Worm (Caenorhabditis elegans): ENCODE measurements around the gene ilys-6.

Gene ilys-6

DNA sequence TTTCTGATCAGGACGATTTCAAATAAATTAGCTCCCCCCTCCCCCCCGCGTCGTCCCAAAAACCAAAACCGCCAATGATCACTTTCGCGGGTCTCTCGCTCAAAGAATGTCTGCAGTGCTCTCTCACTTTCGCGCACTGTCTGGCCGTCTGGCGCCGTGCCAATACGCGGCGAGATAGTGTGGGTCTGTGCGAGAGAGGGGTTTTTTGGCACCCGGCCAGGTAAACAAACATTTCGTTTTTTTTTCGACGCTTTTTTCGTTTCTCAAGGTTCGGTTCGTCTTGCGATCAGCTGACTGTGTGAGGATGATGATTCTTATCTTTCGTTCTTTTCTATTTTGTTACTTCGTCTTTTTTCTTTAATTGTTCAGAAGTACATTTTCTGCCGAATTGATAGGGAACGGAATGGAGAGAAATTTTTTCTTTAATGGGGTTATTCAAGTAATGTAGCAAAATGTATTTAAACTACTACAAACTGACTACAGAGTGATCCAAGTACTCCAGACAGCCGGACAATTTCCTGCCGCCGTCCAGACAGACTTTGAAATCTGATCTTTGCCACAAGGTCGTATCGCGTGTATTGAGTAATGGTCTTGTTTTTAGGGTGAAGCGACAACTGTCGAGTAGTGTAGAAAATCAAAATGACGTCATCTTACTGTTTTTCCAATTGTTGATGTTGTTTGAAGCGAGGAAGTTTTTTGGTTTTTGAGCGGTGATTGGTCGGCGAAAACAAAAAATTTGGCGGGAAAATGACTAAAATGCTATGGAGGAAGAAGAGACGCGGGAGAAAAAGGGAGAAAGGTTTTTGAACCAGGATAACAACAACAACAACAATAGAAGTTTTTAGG lies 39.1 kb downstream of the ilys-6 start (continued):
- TF ChIP-seq dpl-1 (GFP tag; optimal IDR thresholded peaks at IDR 0.05) (peak; percentile 38), zip-11 (GFP tag; IDR thresholded peaks at IDR 0.05) (no peak), F44E2.7 (GFP tag; IDR thresholded peaks at IDR 0.05) (no peak), ceh-32 (tag; optimal IDR thresholded peaks at IDR 0.05; ENCODE audit: poor library complexity) (no peak), spr-3 (GFP tag; optimal IDR thresholded peaks at IDR 0.05) (no peak), ztf-11 (tag; optimal IDR thresholded peaks at IDR 0.05) (no peak), R02D3.7 (tag; optimal IDR thresholded peaks at IDR 0.05) (no peak), hlh-11 (tag; optimal IDR thresholded peaks at IDR 0.05) (peak; percentile 93), tag-97 (GFP tag; IDR thresholded peaks at IDR 0.05) (no peak), lir-3 (tag; optimal IDR thresholded peaks at IDR 0.05) (no peak), madf-5 (GFP tag; IDR thresholded peaks at IDR 0.05) (no peak), daf-8 (GFP tag; IDR thresholded peaks at IDR 0.05) (no peak), ztf-7 (tag; optimal IDR thresholded peaks at IDR 0.05) (no peak), lin-38 (GFP tag; IDR thresholded peaks at IDR 0.05) (no peak), tra-1 (GFP tag; IDR thresholded peaks at IDR 0.05) (peak; percentile 86), nhr-6 (tag; optimal IDR thresholded peaks at IDR 0.05) (no peak), nhr-102 (tag; optimal IDR thresholded peaks at IDR 0.05) (peak; percentile 61), duxl-1 (tag; optimal IDR thresholded peaks at IDR 0.05; ENCODE audit: poor library complexity) (peak; percentile 23), Y5F2A.4 (GFP tag; optimal IDR thresholded peaks at IDR 0.05) (no peak), mdl-1 (tag; optimal IDR thresholded peaks at IDR 0.05) (peak in 1 of 2 experiments; percentile 82), T20F7.1 (GFP tag; optimal IDR thresholded peaks at IDR 0.05) (no peak), hif-1 (tag; optimal IDR thresholded peaks at IDR 0.05) (peak in 1 of 2 experiments; percentile 88), fos-1 (tag; optimal IDR thresholded peaks at IDR 0.05) (no peak), F26F4.8 (GFP tag; conservative IDR thresholded peaks at IDR 0.05) (no peak), madf-9 (GFP tag; conservative IDR thresholded peaks at IDR 0.05) (no peak), nhr-111 (GFP tag; optimal IDR thresholded peaks at IDR 0.05) (no peak), hlh-30 (tag; optimal IDR thresholded peaks at IDR 0.05; ENCODE audit: insufficient read depth) (no peak), fkh-10 (GFP tag; optimal IDR thresholded peaks at IDR 0.05) (no peak), nhr-77 (tag; optimal IDR thresholded peaks at IDR 0.05) (peak; percentile 84), F49E8.2 (tag; optimal IDR thresholded peaks at IDR 0.05; ENCODE audit: borderline replicate concordance) (no peak), lin-13 (GFP tag; optimal IDR thresholded peaks at IDR 0.05) (no peak), daf-12 (tag; optimal IDR thresholded peaks at IDR 0.05) (no peak), dmd-6 (GFP tag; IDR thresholded peaks at IDR 0.05) (peak; percentile 96), ces-1 (GFP tag; optimal IDR thresholded peaks at IDR 0.05) (no peak), set-16 (GFP tag; IDR thresholded peaks at IDR 0.05) (peak; percentile 85), daf-19 (GFP tag; conservative IDR thresholded peaks at IDR 0.05) (no peak), T26A8.4 (GFP tag; IDR thresholded peaks at IDR 0.05) (peak; percentile 66), daf-16 (GFP tag; optimal IDR thresholded peaks at IDR 0.05) (peak in 1 of 2 experiments; percentile 97), daf-16 (tag; optimal IDR thresholded peaks at IDR 0.05) (peak; percentile 80), unc-39 (tag; optimal IDR thresholded peaks at IDR 0.05) (no peak), mdt-29 (GFP tag; IDR thresholded peaks at IDR 0.05) (no peak), ceh-28 (tag; optimal IDR thresholded peaks at IDR 0.05) (no peak), ceh-62 (tag; optimal IDR thresholded peaks at IDR 0.05) (no peak), egl-43 (GFP tag; IDR thresholded peaks at IDR 0.05) (peak; percentile 64; the same call in 1 of the 2 replicates), dve-1 (tag; optimal IDR thresholded peaks at IDR 0.05; ENCODE audit: insufficient read depth) (peak; percentile 90), aly-2 (tag; optimal IDR thresholded peaks at IDR 0.05) (no peak), dmd-9 (GFP tag; IDR thresholded peaks at IDR 0.05) (no peak), ZK546.5 (tag; optimal IDR thresholded peaks at IDR 0.05) (no peak), ctbp-1 (GFP tag; IDR thresholded peaks at IDR 0.05) (peak; percentile 37; the same call in 1 of the 2 replicates), skn-1 (tag; optimal IDR thresholded peaks at IDR 0.05) (no peak)
